Worm (Caenorhabditis elegans) whole organism, L3 larva: ENCODE data around the gene psd-1.
A peak's percentile ranks its signal among the peaks of the same experiment; 100 is the strongest.

Experiments
- R02D3.7 ChIP-seq: fragments of 150-350 bp; optimal IDR thresholded peaks from 2 replicates; lab custom pipeline; 2014; ENCODE audit warnings: missing biosample characterization, missing genetic modification characterization
- ZK546.5 ChIP-seq: sonication (generic microtip); optimal IDR thresholded peaks from 2 replicates; lab custom pipeline; 2017; ENCODE audit warnings: missing biosample characterization, missing genetic modification characterization
- aly-2 ChIP-seq: fragments of 150-350 bp; optimal IDR thresholded peaks from 2 replicates; lab custom pipeline; 2014; ENCODE audit warnings: missing biosample characterization, missing genetic modification characterization
- ama-1 ChIP-seq: fragments of 150-350 bp; optimal IDR thresholded peaks from 2 replicates; lab custom pipeline; 2018
- ceh-16 ChIP-seq: sonication (generic microtip); optimal IDR thresholded peaks from 2 replicates; lab custom pipeline; 2017; ENCODE audit warnings: missing biosample characterization, missing genetic modification characterization
- ceh-28 ChIP-seq: fragments of 150-350 bp; optimal IDR thresholded peaks from 2 replicates; lab custom pipeline; 2014; ENCODE audit warnings: missing biosample characterization, missing genetic modification reagents, missing genetic modification characterization
- ceh-82 ChIP-seq: fragments of 150-350 bp; optimal IDR thresholded peaks from 2 replicates; lab custom pipeline; 2014; ENCODE audit warnings: missing biosample characterization, missing genetic modification characterization
- ceh-9 ChIP-seq: sonication (generic microtip); optimal IDR thresholded peaks from 2 replicates; lab custom pipeline; 2018; ENCODE audit warnings: missing biosample characterization, missing genetic modification characterization
- daf-12 ChIP-seq: fragments of 150-350 bp; optimal IDR thresholded peaks from 2 replicates; lab custom pipeline; 2014; ENCODE audit warnings: missing biosample characterization, missing genetic modification reagents, missing genetic modification characterization
- egl-27 ChIP-seq: sonication (generic microtip); optimal IDR thresholded peaks from 4 replicates; lab custom pipeline; 2017; ENCODE audit warnings: missing biosample characterization, missing genetic modification reagents, missing genetic modification characterization
- egl-5 ChIP-seq: fragments of 150-350 bp; optimal IDR thresholded peaks from 2 replicates; lab custom pipeline; 2017; ENCODE audit warnings: missing biosample characterization, missing genetic modification reagents, missing genetic modification characterization, inconsistent platforms
- elt-1 ChIP-seq: fragments of 150-350 bp; optimal IDR thresholded peaks from 2 replicates; lab custom pipeline; 2014; ENCODE audit warnings: missing biosample characterization, missing genetic modification characterization
- elt-2 ChIP-seq: sonication (generic microtip); optimal IDR thresholded peaks from 2 replicates; lab custom pipeline; 2016; ENCODE audit warnings: missing genetic modification reagents, mild to moderate bottlenecking, missing genetic modification characterization, missing compliant biosample characterization
- elt-3 ChIP-seq, 3 experiments: fragments of 150-350 bp in 1 of 3; sonication (generic microtip) in 2 of 3; optimal IDR thresholded peaks; 2 replicates in 2 of 3; 4 replicates in 1 of 3; lab custom pipeline; 2014 to 2017; ENCODE audit warnings: missing biosample characterization in 3 of 3, missing genetic modification characterization in 3 of 3
- eor-1 ChIP-seq, 2 experiments: fragments of 150-350 bp; optimal IDR thresholded peaks; 2 replicates each; lab custom pipeline; 2014 to 2018; ENCODE audit warnings: missing biosample characterization in 2 of 2, missing genetic modification characterization in 2 of 2
- fkh-10 ChIP-seq: sonication (generic microtip); optimal IDR thresholded peaks from 2 replicates; lab custom pipeline; 2017; ENCODE audit warnings: missing biosample characterization, missing genetic modification reagents, missing genetic modification characterization
- fkh-2 ChIP-seq: fragments of 150-350 bp; optimal IDR thresholded peaks from 2 replicates; lab custom pipeline; 2014; ENCODE audit warnings: missing biosample characterization, missing genetic modification reagents, missing genetic modification characterization
- fos-1 ChIP-seq: fragments of 150-350 bp; optimal IDR thresholded peaks from 2 replicates; lab custom pipeline; 2014; ENCODE audit warnings: missing biosample characterization, missing genetic modification characterization
- hmg-11 ChIP-seq: sonication (generic microtip); optimal IDR thresholded peaks from 2 replicates; lab custom pipeline; 2016; ENCODE audit warnings: missing genetic modification characterization, missing compliant biosample characterization
- jun-1 ChIP-seq: fragments of 150-350 bp; optimal IDR thresholded peaks from 2 replicates; lab custom pipeline; 2014; ENCODE audit warnings: missing biosample characterization, missing genetic modification reagents, missing genetic modification characterization
- lin-15B ChIP-seq: fragments of 150-350 bp; optimal IDR thresholded peaks from 2 replicates; lab custom pipeline; 2014; ENCODE audit warnings: missing biosample characterization, missing genetic modification characterization
- lin-39 ChIP-seq: fragments of 150-350 bp; optimal IDR thresholded peaks from 2 replicates; lab custom pipeline; 2018; ENCODE audit warnings: missing biosample characterization, missing genetic modification reagents, missing genetic modification characterization
- lsy-12 ChIP-seq: sonication (generic microtip); optimal IDR thresholded peaks from 2 replicates; lab custom pipeline; 2016; ENCODE audit warnings: mild to moderate bottlenecking, missing genetic modification characterization, missing compliant biosample characterization
- mdl-1 ChIP-seq: fragments of 150-350 bp; optimal IDR thresholded peaks from 2 replicates; lab custom pipeline; 2014; ENCODE audit warnings: missing biosample characterization, missing genetic modification characterization
- mml-1 ChIP-seq: fragments of 150-350 bp; sonication (generic microtip); optimal IDR thresholded peaks from 3 replicates; lab custom pipeline; 2014; ENCODE audit warnings: missing biosample characterization, missing genetic modification characterization
- nfya-1 ChIP-seq: sonication (generic microtip); optimal IDR thresholded peaks from 2 replicates; lab custom pipeline; 2017; ENCODE audit warnings: missing genetic modification characterization, mild to moderate bottlenecking, missing compliant biosample characterization, antibody characterized with exemption, moderate library complexity; ENCODE audit not compliant: insufficient read depth
- nhr-11 ChIP-seq: fragments of 150-350 bp; optimal IDR thresholded peaks from 2 replicates; lab custom pipeline; 2014; ENCODE audit warnings: missing biosample characterization, missing genetic modification characterization
- nhr-12 ChIP-seq: fragments of 150-350 bp; optimal IDR thresholded peaks from 2 replicates; lab custom pipeline; 2014; ENCODE audit warnings: missing biosample characterization, missing genetic modification characterization
- nhr-23 ChIP-seq: fragments of 150-350 bp; optimal IDR thresholded peaks from 2 replicates; lab custom pipeline; 2014; ENCODE audit warnings: missing biosample characterization, missing genetic modification reagents, missing genetic modification characterization
- nhr-237 ChIP-seq: fragments of 150-350 bp; optimal IDR thresholded peaks from 2 replicates; lab custom pipeline; 2014; ENCODE audit warnings: missing biosample characterization, missing genetic modification characterization
- nhr-25 ChIP-seq: sonication (generic microtip); optimal IDR thresholded peaks from 2 replicates; lab custom pipeline; 2017; ENCODE audit warnings: missing biosample characterization, missing genetic modification characterization
- nhr-28 ChIP-seq: fragments of 150-350 bp; optimal IDR thresholded peaks from 2 replicates; lab custom pipeline; 2014; ENCODE audit warnings: missing biosample characterization, missing genetic modification characterization
- nhr-43 ChIP-seq: sonication (generic microtip); optimal IDR thresholded peaks from 2 replicates; lab custom pipeline; 2016; ENCODE audit warnings: mild to moderate bottlenecking, missing genetic modification characterization, missing compliant biosample characterization; ENCODE audit not compliant: poor library complexity, severe bottlenecking
- nhr-67 ChIP-seq: fragments of 150-350 bp; optimal IDR thresholded peaks from 2 replicates; lab custom pipeline; 2014; ENCODE audit warnings: missing biosample characterization, missing genetic modification characterization
- nhr-76 ChIP-seq: fragments of 150-350 bp; sonication (generic microtip); optimal IDR thresholded peaks from 5 replicates; lab custom pipeline; 2014; ENCODE audit warnings: missing biosample characterization, missing genetic modification characterization
- nhr-77 ChIP-seq: fragments of 150-350 bp; optimal IDR thresholded peaks from 2 replicates; lab custom pipeline; 2014; ENCODE audit warnings: missing biosample characterization, missing genetic modification characterization
- pha-4 ChIP-seq: fragments of 150-350 bp; optimal IDR thresholded peaks from 2 replicates; lab custom pipeline; 2014; ENCODE audit warnings: missing biosample characterization, missing genetic modification reagents, missing genetic modification characterization
- pqm-1 ChIP-seq: fragments of 150-350 bp; optimal IDR thresholded peaks from 2 replicates; lab custom pipeline; 2017; ENCODE audit warnings: missing biosample characterization, missing genetic modification characterization, inconsistent platforms
- sea-2 ChIP-seq: fragments of 150-350 bp; sonication (generic microtip); optimal IDR thresholded peaks from 4 replicates; lab custom pipeline; 2014; ENCODE audit warnings: missing biosample characterization, missing genetic modification reagents, missing genetic modification characterization
- skn-1 ChIP-seq: fragments of 150-350 bp; optimal IDR thresholded peaks from 2 replicates; lab custom pipeline; 2014; ENCODE audit warnings: missing biosample characterization, missing genetic modification characterization
- snpc-4 ChIP-seq: fragments of 150-350 bp; optimal IDR thresholded peaks from 2 replicates; lab custom pipeline; 2014; ENCODE audit warnings: missing biosample characterization, missing genetic modification characterization
- tbx-2 ChIP-seq: sonication (generic microtip); optimal IDR thresholded peaks from 2 replicates; lab custom pipeline; 2016; ENCODE audit warnings: mild to moderate bottlenecking, missing genetic modification characterization, missing compliant biosample characterization
- unc-39 ChIP-seq: sonication (generic microtip); optimal IDR thresholded peaks from 4 replicates; lab custom pipeline; 2017; ENCODE audit warnings: missing biosample characterization, missing genetic modification characterization
- unc-62 ChIP-seq: fragments of 150-350 bp; sonication (generic microtip); optimal IDR thresholded peaks from 4 replicates; lab custom pipeline; 2014; ENCODE audit warnings: missing biosample characterization, missing genetic modification reagents, missing genetic modification characterization
- zag-1 ChIP-seq: fragments of 150-350 bp; optimal IDR thresholded peaks from 2 replicates; lab custom pipeline; 2014; ENCODE audit warnings: missing biosample characterization, missing genetic modification characterization
- ztf-11 ChIP-seq: fragments of 150-350 bp; optimal IDR thresholded peaks from 2 replicates; lab custom pipeline; 2014; ENCODE audit warnings: missing biosample characterization, missing genetic modification characterization
- ztf-4 ChIP-seq: fragments of 150-350 bp; optimal IDR thresholded peaks from 2 replicates; lab custom pipeline; 2014; ENCODE audit warnings: missing biosample characterization, missing genetic modification characterization

The psd-1 gene

DNA sequence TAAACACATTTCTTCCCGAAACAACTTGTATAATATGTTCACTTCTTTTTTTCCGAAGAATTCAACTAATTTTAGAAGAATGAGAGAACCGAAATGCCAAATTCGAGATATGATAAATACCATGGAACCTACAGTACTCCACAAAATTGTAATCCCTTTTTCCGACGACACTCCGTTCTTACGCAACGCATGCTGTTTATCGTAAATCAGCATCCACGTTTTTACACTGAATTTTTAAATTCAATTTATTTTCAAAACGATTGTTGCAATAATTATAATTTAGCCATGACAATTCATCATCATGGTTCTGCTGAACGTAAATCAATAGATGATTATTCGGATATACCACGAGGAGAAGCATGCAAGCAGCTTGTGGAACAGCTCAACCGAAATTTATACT is 6.0 kb upstream of the psd-1 start, which contains the start of gene B0361.3:
Gene B0361.3 (plus strand): TSS at position 284 of the 400 bp plus-strand sequence.
- TF ChIP-seq tbx-2 = no peak
- TF ChIP-seq R02D3.7 (tag; lab: Kevin White, UChicago) = peak; percentile 42
- peak; percentile 31 for TF ChIP-seq pha-4 (tag; lab: Kevin White, UChicago)
- TF ChIP-seq nfya-1 (tag; lab: Kevin White, UChicago) = peak; percentile 21

DNA sequence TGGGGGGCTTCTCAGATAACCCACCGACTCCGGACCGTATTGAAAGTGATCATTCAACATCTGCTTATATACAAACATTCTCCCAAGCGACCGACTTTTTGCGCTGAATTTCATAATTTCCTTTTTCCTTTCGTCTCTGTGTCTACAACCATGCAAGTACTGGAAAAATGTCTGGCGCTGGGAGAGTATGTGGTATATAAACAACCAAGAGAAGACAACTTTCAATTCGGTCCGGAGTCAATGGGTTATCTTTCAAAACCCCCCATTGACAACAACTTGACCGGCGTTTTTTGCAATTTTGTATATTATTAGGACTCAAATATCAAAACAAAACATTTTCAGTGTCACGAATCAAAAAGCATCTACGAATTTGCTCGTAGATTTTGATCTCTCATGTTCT is 3.3 kb upstream of the psd-1 start:
- TF ChIP-seq pqm-1 (tag; lab: Kevin White, UChicago) (no peak), ceh-16 (no peak), eor-1 (tag; optimal IDR thresholded peaks at IDR 0.05; lab: Kevin White, UChicago) (no peak), skn-1 (tag; lab: Kevin White, UChicago) (no peak), sea-2 (GFP tag; lab: Kevin White, UChicago) (no peak), ZK546.5 (tag; lab: Kevin White, UChicago) (no peak), zag-1 (tag; lab: Kevin White, UChicago) (no peak), aly-2 (tag; lab: Kevin White, UChicago) (no peak), egl-5 (tag; lab: Kevin White, UChicago) (no peak), lin-15B (tag; lab: Kevin White, UChicago) (peak; percentile 18), hmg-11 (tag; lab: Kevin White, UChicago) (peak; percentile 49), daf-12 (no peak), unc-39 (tag; lab: Kevin White, UChicago) (no peak), elt-1 (tag; lab: Kevin White, UChicago) (no peak), R02D3.7 (tag; lab: Kevin White, UChicago) (peak; percentile 6), nhr-25 (tag; lab: Kevin White, UChicago) (no peak), fkh-10 (GFP tag; lab: Kevin White, UChicago) (no peak), egl-27 (tag; lab: Kevin White, UChicago) (no peak), nhr-77 (tag; lab: Kevin White, UChicago) (peak; percentile 49), ztf-4 (no peak), tbx-2 (no peak), nhr-11 (peak; percentile 39), nhr-12 (no peak), jun-1 (tag; lab: Kevin White, UChicago) (peak; percentile 56), nhr-43 (tag; lab: Kevin White, UChicago) (peak; percentile 38), fos-1 (tag; lab: Kevin White, UChicago) (no peak), lin-39 (tag; lab: Kevin White, UChicago) (no peak), ceh-9 (no peak), mml-1 (tag; lab: Kevin White, UChicago) (no peak), ceh-82 (tag; lab: Kevin White, UChicago) (no peak), ztf-11 (no peak), nfya-1 (tag; lab: Kevin White, UChicago) (peak; percentile 44), ceh-28 (peak; percentile 45), nhr-76 (no peak), elt-3 (tag; optimal IDR thresholded peaks at IDR 0.05; lab: Kevin White, UChicago) (no peak), nhr-67 (tag; lab: Kevin White, UChicago) (no peak), nhr-28 (no peak), nhr-237 (tag; lab: Kevin White, UChicago) (no peak), mdl-1 (tag; lab: Kevin White, UChicago) (no peak), lsy-12 (tag; lab: Kevin White, UChicago) (peak; percentile 75), pha-4 (tag; lab: Kevin White, UChicago) (peak; percentile 82), snpc-4 (tag; lab: Kevin White, UChicago) (peak; percentile 99), elt-2 (peak; percentile 45), unc-62 (GFP tag; lab: Kevin White, UChicago) (no peak), fkh-2 (tag; lab: Kevin White, UChicago) (no peak), nhr-23 (peak; percentile 45), ama-1 (lab: Kevin White, UChicago) (no peak)
- TF ChIP-seq, all 47 proteins: peak for 14
